Worm (Caenorhabditis elegans): Measurements from ENCODE around the gene F20D6.8.

The F20D6.8 gene

ce11 chrV:8198994-8199393 is 30.9 kb upstream of the F20D6.8 start, which contains the start of gene F20D6.11:
F20D6.11 (minus strand) TSS chrV:8199094.
- no peak for TF ChIP-seq elt-3 (tag; optimal IDR thresholded peaks at IDR 0.05)
- TF ChIP-seq skn-1 (tag; optimal IDR thresholded peaks at IDR 0.05), result no peak
- no peak for TF ChIP-seq nhr-237 (tag; optimal IDR thresholded peaks at IDR 0.05)
- TF ChIP-seq alr-1 (tag; optimal IDR thresholded peaks at IDR 0.05), result no peak
- TF ChIP-seq ztf-1 (GFP tag; conservative IDR thresholded peaks at IDR 0.05), result no peak
- TF ChIP-seq ztf-4 (tag; optimal IDR thresholded peaks at IDR 0.05), result no peak
- no peak for TF ChIP-seq nhr-6 (tag; optimal IDR thresholded peaks at IDR 0.05)
- no peak for TF ChIP-seq nhr-10 (tag; optimal IDR thresholded peaks at IDR 0.05)
- TF ChIP-seq dmd-4 (tag; optimal IDR thresholded peaks at IDR 0.05), result no peak
- no peak for TF ChIP-seq unc-39 (tag; optimal IDR thresholded peaks at IDR 0.05)
- TF ChIP-seq ztf-11 (tag; optimal IDR thresholded peaks at IDR 0.05), result no peak
- TF ChIP-seq nhr-25 (tag; optimal IDR thresholded peaks at IDR 0.05), result no peak
- TF ChIP-seq unc-62 (GFP tag; optimal IDR thresholded peaks at IDR 0.05), result no peak
- TF ChIP-seq F13H6.1 (tag; optimal IDR thresholded peaks at IDR 0.05), result no peak

ce11 chrV:8196993-8197392 is 28.9 kb upstream of the F20D6.8 start:
- TF ChIP-seq sem-4 (tag; optimal IDR thresholded peaks at IDR 0.05), result no peak
- no peak for TF ChIP-seq crh-2 (tag; optimal IDR thresholded peaks at IDR 0.05)
- no peak for TF ChIP-seq elt-1 (tag; optimal IDR thresholded peaks at IDR 0.05)
- no peak for TF ChIP-seq lin-13 (GFP tag; optimal IDR thresholded peaks at IDR 0.05)
- no peak for TF ChIP-seq dmd-4 (tag; optimal IDR thresholded peaks at IDR 0.05)
- TF ChIP-seq nhr-77 (tag; optimal IDR thresholded peaks at IDR 0.05), result no peak
- TF ChIP-seq ztf-1 (GFP tag; conservative IDR thresholded peaks at IDR 0.05), result no peak
- no peak for TF ChIP-seq nhr-11 (tag; optimal IDR thresholded peaks at IDR 0.05)
- no peak for TF ChIP-seq F13H6.1 (tag; optimal IDR thresholded peaks at IDR 0.05)
- TF ChIP-seq mbf-1 (tag; optimal IDR thresholded peaks at IDR 0.05), result no peak
- no peak for TF ChIP-seq skn-1 (tag; optimal IDR thresholded peaks at IDR 0.05)
- no peak for TF ChIP-seq nhr-129 (tag; optimal IDR thresholded peaks at IDR 0.05)
- no peak for TF ChIP-seq nhr-23 (tag; optimal IDR thresholded peaks at IDR 0.05)
- TF ChIP-seq nhr-21 (tag; optimal IDR thresholded peaks at IDR 0.05), result no peak
- no peak for TF ChIP-seq ceh-82 (tag; optimal IDR thresholded peaks at IDR 0.05)
- TF ChIP-seq lin-11 (tag; optimal IDR thresholded peaks at IDR 0.05), result no peak
- no peak for TF ChIP-seq nhr-6 (tag; optimal IDR thresholded peaks at IDR 0.05)

- TF ChIP-seq nhr-21 (tag; optimal IDR thresholded peaks at IDR 0.05) (no peak), unc-55 (GFP tag; optimal IDR thresholded peaks at IDR 0.05) (no peak), mbf-1 (tag; optimal IDR thresholded peaks at IDR 0.05) (no peak), lsy-2 (tag; optimal IDR thresholded peaks at IDR 0.05) (peak in 1 of 2 experiments; percentile 27), sma-9 (GFP tag; optimal IDR thresholded peaks at IDR 0.05) (peak; percentile 30), sma-9 (tag; optimal IDR thresholded peaks at IDR 0.05) (no peak), F13H6.1 (tag; optimal IDR thresholded peaks at IDR 0.05) (peak; percentile 54), mdl-1 (tag; optimal IDR thresholded peaks at IDR 0.05) (no peak), C34F6.9 (tag; optimal IDR thresholded peaks at IDR 0.05) (no peak), nhr-129 (tag; optimal IDR thresholded peaks at IDR 0.05) (peak; percentile 56), lin-13 (GFP tag; optimal IDR thresholded peaks at IDR 0.05) (no peak), snpc-4 (tag; optimal IDR thresholded peaks at IDR 0.05) (no peak), aly-2 (tag; optimal IDR thresholded peaks at IDR 0.05) (no peak)
Measured at ce11 chrV:8195889-8196418, 27.9 kb upstream of the F20D6.8 start, which contains the start of gene F20D6.10. F20D6.10 (minus strand) TSS chrV:8195939.

- TF ChIP-seq zag-1 (tag; optimal IDR thresholded peaks at IDR 0.05), result no peak
- no peak for TF ChIP-seq nhr-12 (tag; optimal IDR thresholded peaks at IDR 0.05)
- TF ChIP-seq Y55F3AM.14 (GFP tag; optimal IDR thresholded peaks at IDR 0.05), result no peak
- TF ChIP-seq elt-3 (tag; optimal IDR thresholded peaks at IDR 0.05), result no peak
- TF ChIP-seq fos-1 (tag; optimal IDR thresholded peaks at IDR 0.05), result no peak
- no peak for TF ChIP-seq gmeb-1 (tag; optimal IDR thresholded peaks at IDR 0.05)
- no peak for TF ChIP-seq nhr-25 (tag; optimal IDR thresholded peaks at IDR 0.05)
Measured at ce11 chrV:8190430-8190829, 22.4 kb upstream of the F20D6.8 start, which contains the start of gene F20D6.1. F20D6.1 (plus strand) TSS chrV:8190730.
